Fruit fly (Drosophila melanogaster) whole organism, pupa: ENCODE results near the gene LpR2.

Experiments used
- CG10348 ChIP-seq: fragments of 200-800 bp; sonication (Bioruptor generic); IDR thresholded peaks from 2 replicates; pipeline ENCODE4 v1.3.6; 2022; ENCODE audit warnings: missing biosample characterization, missing genetic modification characterization
- CG12605 ChIP-seq: fragments of 200-800 bp; sonication (Bioruptor generic); IDR thresholded peaks from 2 replicates; pipeline ENCODE4 v1.3.6; 2022; ENCODE audit warnings: missing biosample characterization, missing genetic modification characterization
- CG13204 ChIP-seq: fragments of 200-800 bp; sonication (Bioruptor generic); optimal IDR thresholded peaks from 2 replicates; lab custom pipeline; 2018; ENCODE audit warnings: missing biosample characterization, mild to moderate bottlenecking, missing genetic modification characterization, moderate library complexity
- CG14655 ChIP-seq: fragments of 200-800 bp; sonication (Bioruptor generic); optimal IDR thresholded peaks from 3 replicates; lab custom pipeline; 2017; ENCODE audit warnings: mild to moderate bottlenecking, missing biosample characterization, missing genetic modification reagents, missing genetic modification characterization
- CG15710 ChIP-seq: fragments of 200-800 bp; sonication (Bioruptor generic); optimal IDR thresholded peaks from 2 replicates; lab custom pipeline; 2018; ENCODE audit warnings: missing biosample characterization, mild to moderate bottlenecking, missing genetic modification characterization, moderate library complexity
- CG17806 ChIP-seq: fragments of 200-800 bp; sonication (Bioruptor generic); optimal IDR thresholded peaks from 2 replicates; lab custom pipeline; 2018; ENCODE audit warnings: missing biosample characterization, mild to moderate bottlenecking, missing genetic modification characterization, moderate library complexity
- CG32121 ChIP-seq: fragments of 200-800 bp; sonication (Bioruptor generic); IDR thresholded peaks from 2 replicates; pipeline ENCODE4 v1.3.6; 2022; ENCODE audit warnings: missing biosample characterization, missing genetic modification characterization
- CG34367 ChIP-seq: fragments of 200-800 bp; sonication (Bioruptor generic); optimal IDR thresholded peaks from 2 replicates; lab custom pipeline; 2018; ENCODE audit warnings: missing biosample characterization, mild to moderate bottlenecking, missing genetic modification characterization
- CG4496 ChIP-seq: fragments of 200-800 bp; sonication (Bioruptor generic); IDR thresholded peaks from 3 replicates; pipeline ENCODE4 v1.3.6; 2022; ENCODE audit warnings: missing biosample characterization, missing genetic modification characterization
- CG8159 ChIP-seq: fragments of 200-800 bp; sonication (Bioruptor generic); optimal IDR thresholded peaks from 3 replicates; lab custom pipeline; 2018; ENCODE audit warnings: missing biosample characterization, mild to moderate bottlenecking, missing genetic modification characterization, moderate library complexity
- CG8301 ChIP-seq: fragments of 200-800 bp; sonication (Bioruptor generic); optimal IDR thresholded peaks from 2 replicates; lab custom pipeline; 2018; ENCODE audit warnings: missing biosample characterization, mild to moderate bottlenecking, missing genetic modification characterization
- CG9948 ChIP-seq: fragments of 200-800 bp; sonication (Bioruptor generic); optimal IDR thresholded peaks from 2 replicates; lab custom pipeline; 2018; ENCODE audit warnings: missing biosample characterization, mild to moderate bottlenecking, missing genetic modification characterization, moderate library complexity
- D1 ChIP-seq: fragments of 200-800 bp; sonication (Bioruptor generic); optimal IDR thresholded peaks from 2 replicates; lab custom pipeline; 2018; ENCODE audit warnings: missing biosample characterization, mild to moderate bottlenecking, missing genetic modification characterization, moderate library complexity
- EcR ChIP-seq: fragments of 200-800 bp; sonication (Bioruptor generic); optimal IDR thresholded peaks from 3 replicates; lab custom pipeline; 2019; ENCODE audit warnings: missing biosample characterization, missing genetic modification characterization, mild to moderate bottlenecking, moderate library complexity, missing genetic modification reagents
- Ets98B ChIP-seq: fragments of 200-800 bp; sonication (Bioruptor generic); IDR thresholded peaks from 2 replicates; pipeline ENCODE4 v1.3.6; 2022; ENCODE audit warnings: missing biosample characterization, missing genetic modification characterization
- Pif1A ChIP-seq: fragments of 200-800 bp; sonication (Bioruptor generic); optimal IDR thresholded peaks from 3 replicates; lab custom pipeline; 2016; ENCODE audit warnings: missing biosample characterization, missing genetic modification characterization
- Pif1B ChIP-seq: fragments of 200-800 bp; sonication (Bioruptor generic); optimal IDR thresholded peaks from 3 replicates; lab custom pipeline; 2016; ENCODE audit warnings: missing biosample characterization, missing genetic modification characterization
- Snoo ChIP-seq: fragments of 200-800 bp; sonication (Bioruptor generic); optimal IDR thresholded peaks from 3 replicates; lab custom pipeline; 2017; ENCODE audit warnings: missing biosample characterization, mild to moderate bottlenecking, missing genetic modification characterization, inconsistent platforms
- fd96Ca ChIP-seq: fragments of 200-800 bp; sonication (Bioruptor generic); IDR thresholded peaks from 3 replicates; pipeline ENCODE4 v1.3.6; 2022; ENCODE audit warnings: missing biosample characterization, missing genetic modification characterization
- gl ChIP-seq: fragments of 200-800 bp; sonication (Bioruptor generic); optimal IDR thresholded peaks from 2 replicates; lab custom pipeline; 2018; ENCODE audit warnings: missing biosample characterization, mild to moderate bottlenecking, missing genetic modification characterization
- rn ChIP-seq: fragments of 200-800 bp; sonication (Bioruptor generic); IDR thresholded peaks from 2 replicates; pipeline ENCODE4 v1.3.6; 2022; ENCODE audit warnings: missing biosample characterization, missing genetic modification characterization

LpR2 gene

dm6 chr3R:25734967-25735800 lies 5.1 kb downstream of the LpR2 start:
- no peak for TF ChIP-seq gl (tag; lab: Kevin White, UChicago)
- no peak for TF ChIP-seq CG15710 (tag; lab: Kevin White, UChicago)
- 0 out of 3 replicates have a peak, but pooled peaks have one; percentile 19 for TF ChIP-seq CG4496 (GFP tag; lab: Robert Waterston, UW)

- TF ChIP-seq CG15710 (tag; lab: Kevin White, UChicago) = no peak
- no peak for TF ChIP-seq CG10348
- TF ChIP-seq Pif1B (GFP tag; lab: Kevin White, UChicago) = no peak
- no peak for TF ChIP-seq CG34367 (tag; lab: Kevin White, UChicago)
- TF ChIP-seq rn (GFP tag; lab: Robert Waterston, UW) = no peak
- TF ChIP-seq CG4496 (GFP tag; lab: Robert Waterston, UW) = no peak
- no peak for TF ChIP-seq CG13204 (GFP tag; lab: Kevin White, UChicago)
- TF ChIP-seq Pif1A (GFP tag; lab: Kevin White, UChicago) = no peak
- no peak for TF ChIP-seq Snoo (tag; lab: Kevin White, UChicago)
- no peak for TF ChIP-seq CG8301 (tag; lab: Kevin White, UChicago)
- TF ChIP-seq CG14655 (GFP tag; lab: Kevin White, UChicago) = no peak
- TF ChIP-seq CG12605 (GFP tag; lab: Robert Waterston, UW) = no peak
- no peak for TF ChIP-seq gl (tag; lab: Kevin White, UChicago)
- TF ChIP-seq D1 = no peak
- no peak for TF ChIP-seq CG9948 (tag; lab: Kevin White, UChicago)
- TF ChIP-seq CG32121 (GFP tag; lab: Robert Waterston, UW) = no peak
- no peak for TF ChIP-seq CG8159 (tag; lab: Kevin White, UChicago)
- TF ChIP-seq EcR (GFP tag; lab: Kevin White, UChicago) = no peak
- no peak for TF ChIP-seq Ets98B (GFP tag; lab: Robert Waterston, UW)
These were observed 16.5 kb downstream of the LpR2 start for dm6 chr3R:25723795-25724194.

- TF ChIP-seq CG17806 (no peak), CG4496 (GFP tag; lab: Robert Waterston, UW) (peak; percentile 50; the same call in 1 of the 3 replicates)
- TF ChIP-seq, all 21 proteins: peak for 1
These were observed 19.2 kb downstream of the LpR2 start for dm6 chr3R:25721030-25721429.

dm6 chr3R:25720024-25720574 lies 20.2 kb downstream of the LpR2 start:
- no peak for TF ChIP-seq rn (GFP tag; lab: Robert Waterston, UW)
- TF ChIP-seq CG10348 = no peak
- TF ChIP-seq CG34367 (tag; lab: Kevin White, UChicago) = no peak
- peak; percentile 17; the same call in 1 of the 3 replicates for TF ChIP-seq CG4496 (GFP tag; lab: Robert Waterston, UW)
- TF ChIP-seq Pif1B (GFP tag; lab: Kevin White, UChicago) = no peak
- TF ChIP-seq, all 21 proteins: peak for 1

- no peak for TF ChIP-seq CG12605 (GFP tag; lab: Robert Waterston, UW)
- no peak for TF ChIP-seq gl (tag; lab: Kevin White, UChicago)
- TF ChIP-seq CG34367 (tag; lab: Kevin White, UChicago) = no peak
- TF ChIP-seq Pif1B (GFP tag; lab: Kevin White, UChicago) = no peak
- TF ChIP-seq CG10348 = no peak
- TF ChIP-seq Ets98B (GFP tag; lab: Robert Waterston, UW) = no peak
- TF ChIP-seq D1 = no peak
- TF ChIP-seq fd96Ca (GFP tag; lab: Robert Waterston, UW) = no peak
- no peak for TF ChIP-seq CG14655 (GFP tag; lab: Kevin White, UChicago)
- no peak for TF ChIP-seq CG17806
- no peak for TF ChIP-seq CG15710 (tag; lab: Kevin White, UChicago)
- no peak for TF ChIP-seq rn (GFP tag; lab: Robert Waterston, UW)
- TF ChIP-seq, all 21 proteins: peak for 0
These were observed 46.0 kb downstream of the LpR2 start for dm6 chr3R:25694167-25694689.

- no peak for TF ChIP-seq EcR (GFP tag; lab: Kevin White, UChicago)
These were observed 53.4 kb downstream of the LpR2 start, which contains the start of gene CLS for dm6 chr3R:25686698-25687420. TSS of gene CLS (minus strand) at chr3R:25687370.
